In the genomic region with DNA sequence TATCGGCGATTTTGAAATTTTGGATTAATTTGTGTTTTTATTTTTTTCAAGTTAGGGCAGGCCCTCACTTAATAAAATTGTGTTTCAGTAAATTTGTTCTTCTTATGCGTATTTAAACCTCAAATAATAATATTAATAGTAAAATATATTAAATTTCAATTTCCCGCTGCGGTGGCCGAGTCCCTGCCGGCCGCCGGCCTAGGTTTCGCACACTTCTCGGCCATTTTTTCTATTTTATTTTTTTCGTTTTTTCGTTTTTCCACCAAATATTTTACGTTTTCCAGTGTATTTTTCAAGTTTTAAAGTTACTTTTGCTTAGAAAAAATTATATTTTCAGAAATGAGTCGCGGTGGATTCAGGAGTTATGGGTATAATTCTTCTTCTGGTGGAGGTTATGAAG, we compare ENCODE assay signal across 2 worm cellular contexts.
TF ChIP-seq lines count a peak whose summit lies in the region.

Gene rbm-28, plus strand, starts transcription at position 338 of the 400 bp plus-strand sequence.

TF ChIP-seq in whole organism, L1 larva, 84 proteins besides CTCF, POLR2A, EP300 and RAD21 (continued from another document):
- TF ChIP-seq hpl-2 (GFP tag; optimal IDR thresholded peaks at IDR 0.05; lab: Kevin White, UChicago) (no peak), efl-1 (optimal IDR thresholded peaks at IDR 0.05; lab: Kevin White, UChicago) (peak; percentile 33 to 82), efl-1 (GFP tag; optimal IDR thresholded peaks at IDR 0.05 in 1 of 2; lab: Kevin White, UChicago) (peak; percentile 88 to 98), isw-1 (GFP tag; IDR thresholded peaks at IDR 0.05; lab: Robert Waterston, UW) (0 out of 2 replicates have a peak, but pooled peaks have one; percentile 4), pax-3 (tag; optimal IDR thresholded peaks at IDR 0.05; lab: Kevin White, UChicago) (peak; percentile 33), fkh-4 (tag; optimal IDR thresholded peaks at IDR 0.05; lab: Kevin White, UChicago; ENCODE audit: borderline replicate concordance) (peak; percentile 21), blmp-1 (tag; optimal IDR thresholded peaks at IDR 0.05; lab: Kevin White, UChicago) (peak; percentile 53), unc-98 (GFP tag; IDR thresholded peaks at IDR 0.05; lab: Robert Waterston, UW) (0 out of 2 replicates have a peak, but pooled peaks have one; percentile 15), nhr-85 (tag; lab: Kevin White, UChicago) (peak; percentile 74), dsc-1 (tag; optimal IDR thresholded peaks at IDR 0.05; lab: Kevin White, UChicago) (peak; percentile 14), nhr-47 (tag; optimal IDR thresholded peaks at IDR 0.05; lab: Kevin White, UChicago) (peak; percentile 52), tlp-1 (tag; optimal IDR thresholded peaks at IDR 0.05; lab: Kevin White, UChicago) (no peak), ceh-90 (tag; optimal IDR thresholded peaks at IDR 0.05; lab: Kevin White, UChicago) (peak; percentile 82), mep-1 (tag; optimal IDR thresholded peaks at IDR 0.05; lab: Kevin White, UChicago) (peak; percentile 54), elt-3 (tag; optimal IDR thresholded peaks at IDR 0.05; lab: Kevin White, UChicago) (peak in 1 of 6 experiments; percentile 10), lin-35 (GFP tag; optimal IDR thresholded peaks at IDR 0.05; lab: Kevin White, UChicago) (peak; percentile 79 to 87), nhr-90 (tag; optimal IDR thresholded peaks at IDR 0.05; lab: Kevin White, UChicago; ENCODE audit: poor library complexity) (peak; percentile 57), irx-1 (tag; optimal IDR thresholded peaks at IDR 0.05; lab: Kevin White, UChicago) (peak; percentile 47), lin-14 (GFP tag; optimal IDR thresholded peaks at IDR 0.05; lab: Kevin White, UChicago) (no peak), swsn-7 (tag; optimal IDR thresholded peaks at IDR 0.05; lab: Kevin White, UChicago) (peak; percentile 19), skn-1 (tag; optimal IDR thresholded peaks at IDR 0.05; lab: Kevin White, UChicago) (peak; percentile 41), aha-1 (tag; optimal IDR thresholded peaks at IDR 0.05; lab: Kevin White, UChicago) (no peak), fkh-8 (tag; optimal IDR thresholded peaks at IDR 0.05; lab: Kevin White, UChicago) (peak; percentile 36), xbp-1 (tag; optimal IDR thresholded peaks at IDR 0.05; lab: Kevin White, UChicago) (peak; percentile 34), snpc-4 (tag; optimal IDR thresholded peaks at IDR 0.05; lab: Kevin White, UChicago) (peak; percentile 37), dpl-1 (GFP tag; optimal IDR thresholded peaks at IDR 0.05; lab: Kevin White, UChicago) (peak; percentile 76 to 88 (median 77)), sup-37 (GFP tag; optimal IDR thresholded peaks at IDR 0.05; lab: Kevin White, UChicago) (no peak), F16B12.6 (tag; optimal IDR thresholded peaks at IDR 0.05; lab: Kevin White, UChicago) (no peak)

TF ChIP-seq in whole organism, L3 larva, 47 proteins besides CTCF, POLR2A, EP300 and RAD21 (continued from another document):
- TF ChIP-seq R02D3.7 (tag; optimal IDR thresholded peaks at IDR 0.05; lab: Kevin White, UChicago) (no peak), hmg-11 (tag; optimal IDR thresholded peaks at IDR 0.05; lab: Kevin White, UChicago) (peak; percentile 40), fos-1 (tag; optimal IDR thresholded peaks at IDR 0.05; lab: Kevin White, UChicago) (no peak), snpc-4 (tag; optimal IDR thresholded peaks at IDR 0.05; lab: Kevin White, UChicago) (peak; percentile 35), aly-2 (tag; optimal IDR thresholded peaks at IDR 0.05; lab: Kevin White, UChicago) (no peak), daf-12 (tag; optimal IDR thresholded peaks at IDR 0.05; lab: Kevin White, UChicago) (no peak), nhr-25 (tag; optimal IDR thresholded peaks at IDR 0.05; lab: Kevin White, UChicago) (no peak), nhr-28 (tag; optimal IDR thresholded peaks at IDR 0.05; lab: Kevin White, UChicago) (no peak), ztf-11 (tag; optimal IDR thresholded peaks at IDR 0.05; lab: Kevin White, UChicago) (no peak), lin-15B (tag; optimal IDR thresholded peaks at IDR 0.05; lab: Kevin White, UChicago) (peak; percentile 54), lin-39 (tag; optimal IDR thresholded peaks at IDR 0.05; lab: Kevin White, UChicago) (no peak), jun-1 (tag; optimal IDR thresholded peaks at IDR 0.05; lab: Kevin White, UChicago) (no peak), unc-62 (GFP tag; optimal IDR thresholded peaks at IDR 0.05; lab: Kevin White, UChicago) (no peak)
TF ChIP-seq in whole organism, L3 larva: peak in this region for 5.
